Worm (Caenorhabditis elegans) whole organism, L3 larva: ENCODE results near the gene zif-1.

Experiments
- R02D3.7 ChIP-seq: fragments of 150-350 bp; optimal IDR thresholded peaks from 2 replicates; lab custom pipeline; 2014; ENCODE audit warnings: missing biosample characterization, missing genetic modification characterization
- ZK546.5 ChIP-seq: sonication (generic microtip); optimal IDR thresholded peaks from 2 replicates; lab custom pipeline; 2017; ENCODE audit warnings: missing biosample characterization, missing genetic modification characterization
- aly-2 ChIP-seq: fragments of 150-350 bp; optimal IDR thresholded peaks from 2 replicates; lab custom pipeline; 2014; ENCODE audit warnings: missing biosample characterization, missing genetic modification characterization
- ama-1 ChIP-seq: fragments of 150-350 bp; optimal IDR thresholded peaks from 2 replicates; lab custom pipeline; 2018
- ceh-28 ChIP-seq: fragments of 150-350 bp; optimal IDR thresholded peaks from 2 replicates; lab custom pipeline; 2014; ENCODE audit warnings: missing biosample characterization, missing genetic modification reagents, missing genetic modification characterization
- ceh-82 ChIP-seq: fragments of 150-350 bp; optimal IDR thresholded peaks from 2 replicates; lab custom pipeline; 2014; ENCODE audit warnings: missing biosample characterization, missing genetic modification characterization
- ceh-9 ChIP-seq: sonication (generic microtip); optimal IDR thresholded peaks from 2 replicates; lab custom pipeline; 2018; ENCODE audit warnings: missing biosample characterization, missing genetic modification characterization
- daf-12 ChIP-seq: fragments of 150-350 bp; optimal IDR thresholded peaks from 2 replicates; lab custom pipeline; 2014; ENCODE audit warnings: missing biosample characterization, missing genetic modification reagents, missing genetic modification characterization
- egl-5 ChIP-seq: fragments of 150-350 bp; optimal IDR thresholded peaks from 2 replicates; lab custom pipeline; 2017; ENCODE audit warnings: missing biosample characterization, missing genetic modification reagents, missing genetic modification characterization, inconsistent platforms
- elt-1 ChIP-seq: fragments of 150-350 bp; optimal IDR thresholded peaks from 2 replicates; lab custom pipeline; 2014; ENCODE audit warnings: missing biosample characterization, missing genetic modification characterization
- elt-2 ChIP-seq: sonication (generic microtip); optimal IDR thresholded peaks from 2 replicates; lab custom pipeline; 2016; ENCODE audit warnings: missing genetic modification reagents, mild to moderate bottlenecking, missing genetic modification characterization, missing compliant biosample characterization
- elt-3 ChIP-seq, 3 experiments: fragments of 150-350 bp in 1 of 3; sonication (generic microtip) in 2 of 3; optimal IDR thresholded peaks; 2 replicates in 2 of 3; 4 replicates in 1 of 3; lab custom pipeline; 2014 to 2017; ENCODE audit warnings: missing biosample characterization in 3 of 3, missing genetic modification characterization in 3 of 3
- fkh-10 ChIP-seq: sonication (generic microtip); optimal IDR thresholded peaks from 2 replicates; lab custom pipeline; 2017; ENCODE audit warnings: missing biosample characterization, missing genetic modification reagents, missing genetic modification characterization
- fkh-2 ChIP-seq: fragments of 150-350 bp; optimal IDR thresholded peaks from 2 replicates; lab custom pipeline; 2014; ENCODE audit warnings: missing biosample characterization, missing genetic modification reagents, missing genetic modification characterization
- fos-1 ChIP-seq: fragments of 150-350 bp; optimal IDR thresholded peaks from 2 replicates; lab custom pipeline; 2014; ENCODE audit warnings: missing biosample characterization, missing genetic modification characterization
- hmg-11 ChIP-seq: sonication (generic microtip); optimal IDR thresholded peaks from 2 replicates; lab custom pipeline; 2016; ENCODE audit warnings: missing genetic modification characterization, missing compliant biosample characterization
- jun-1 ChIP-seq: fragments of 150-350 bp; optimal IDR thresholded peaks from 2 replicates; lab custom pipeline; 2014; ENCODE audit warnings: missing biosample characterization, missing genetic modification reagents, missing genetic modification characterization
- lin-15B ChIP-seq: fragments of 150-350 bp; optimal IDR thresholded peaks from 2 replicates; lab custom pipeline; 2014; ENCODE audit warnings: missing biosample characterization, missing genetic modification characterization
- lin-39 ChIP-seq: fragments of 150-350 bp; optimal IDR thresholded peaks from 2 replicates; lab custom pipeline; 2018; ENCODE audit warnings: missing biosample characterization, missing genetic modification reagents, missing genetic modification characterization
- lsy-12 ChIP-seq: sonication (generic microtip); optimal IDR thresholded peaks from 2 replicates; lab custom pipeline; 2016; ENCODE audit warnings: mild to moderate bottlenecking, missing genetic modification characterization, missing compliant biosample characterization
- mdl-1 ChIP-seq: fragments of 150-350 bp; optimal IDR thresholded peaks from 2 replicates; lab custom pipeline; 2014; ENCODE audit warnings: missing biosample characterization, missing genetic modification characterization
- mml-1 ChIP-seq: fragments of 150-350 bp; sonication (generic microtip); optimal IDR thresholded peaks from 3 replicates; lab custom pipeline; 2014; ENCODE audit warnings: missing biosample characterization, missing genetic modification characterization
- nfya-1 ChIP-seq: sonication (generic microtip); optimal IDR thresholded peaks from 2 replicates; lab custom pipeline; 2017; ENCODE audit warnings: missing genetic modification characterization, mild to moderate bottlenecking, missing compliant biosample characterization, antibody characterized with exemption, moderate library complexity; ENCODE audit not compliant: insufficient read depth
- nhr-11 ChIP-seq: fragments of 150-350 bp; optimal IDR thresholded peaks from 2 replicates; lab custom pipeline; 2014; ENCODE audit warnings: missing biosample characterization, missing genetic modification characterization
- nhr-12 ChIP-seq: fragments of 150-350 bp; optimal IDR thresholded peaks from 2 replicates; lab custom pipeline; 2014; ENCODE audit warnings: missing biosample characterization, missing genetic modification characterization
- nhr-23 ChIP-seq: fragments of 150-350 bp; optimal IDR thresholded peaks from 2 replicates; lab custom pipeline; 2014; ENCODE audit warnings: missing biosample characterization, missing genetic modification reagents, missing genetic modification characterization
- nhr-237 ChIP-seq: fragments of 150-350 bp; optimal IDR thresholded peaks from 2 replicates; lab custom pipeline; 2014; ENCODE audit warnings: missing biosample characterization, missing genetic modification characterization
- nhr-28 ChIP-seq: fragments of 150-350 bp; optimal IDR thresholded peaks from 2 replicates; lab custom pipeline; 2014; ENCODE audit warnings: missing biosample characterization, missing genetic modification characterization
- nhr-43 ChIP-seq: sonication (generic microtip); optimal IDR thresholded peaks from 2 replicates; lab custom pipeline; 2016; ENCODE audit warnings: mild to moderate bottlenecking, missing genetic modification characterization, missing compliant biosample characterization; ENCODE audit not compliant: poor library complexity, severe bottlenecking
- nhr-76 ChIP-seq: fragments of 150-350 bp; sonication (generic microtip); optimal IDR thresholded peaks from 5 replicates; lab custom pipeline; 2014; ENCODE audit warnings: missing biosample characterization, missing genetic modification characterization
- nhr-77 ChIP-seq: fragments of 150-350 bp; optimal IDR thresholded peaks from 2 replicates; lab custom pipeline; 2014; ENCODE audit warnings: missing biosample characterization, missing genetic modification characterization
- pha-4 ChIP-seq: fragments of 150-350 bp; optimal IDR thresholded peaks from 2 replicates; lab custom pipeline; 2014; ENCODE audit warnings: missing biosample characterization, missing genetic modification reagents, missing genetic modification characterization
- pqm-1 ChIP-seq: fragments of 150-350 bp; optimal IDR thresholded peaks from 2 replicates; lab custom pipeline; 2017; ENCODE audit warnings: missing biosample characterization, missing genetic modification characterization, inconsistent platforms
- sea-2 ChIP-seq: fragments of 150-350 bp; sonication (generic microtip); optimal IDR thresholded peaks from 4 replicates; lab custom pipeline; 2014; ENCODE audit warnings: missing biosample characterization, missing genetic modification reagents, missing genetic modification characterization
- skn-1 ChIP-seq: fragments of 150-350 bp; optimal IDR thresholded peaks from 2 replicates; lab custom pipeline; 2014; ENCODE audit warnings: missing biosample characterization, missing genetic modification characterization
- snpc-4 ChIP-seq: fragments of 150-350 bp; optimal IDR thresholded peaks from 2 replicates; lab custom pipeline; 2014; ENCODE audit warnings: missing biosample characterization, missing genetic modification characterization
- tbx-2 ChIP-seq: sonication (generic microtip); optimal IDR thresholded peaks from 2 replicates; lab custom pipeline; 2016; ENCODE audit warnings: mild to moderate bottlenecking, missing genetic modification characterization, missing compliant biosample characterization
- unc-39 ChIP-seq: sonication (generic microtip); optimal IDR thresholded peaks from 4 replicates; lab custom pipeline; 2017; ENCODE audit warnings: missing biosample characterization, missing genetic modification characterization
- unc-62 ChIP-seq: fragments of 150-350 bp; sonication (generic microtip); optimal IDR thresholded peaks from 4 replicates; lab custom pipeline; 2014; ENCODE audit warnings: missing biosample characterization, missing genetic modification reagents, missing genetic modification characterization
- zag-1 ChIP-seq: fragments of 150-350 bp; optimal IDR thresholded peaks from 2 replicates; lab custom pipeline; 2014; ENCODE audit warnings: missing biosample characterization, missing genetic modification characterization
- ztf-11 ChIP-seq: fragments of 150-350 bp; optimal IDR thresholded peaks from 2 replicates; lab custom pipeline; 2014; ENCODE audit warnings: missing biosample characterization, missing genetic modification characterization
- ztf-4 ChIP-seq: fragments of 150-350 bp; optimal IDR thresholded peaks from 2 replicates; lab custom pipeline; 2014; ENCODE audit warnings: missing biosample characterization, missing genetic modification characterization

zif-1 gene

ce11 chrIII:8974835-8975234, 27.7 kb upstream of the zif-1 start:
- no peak for TF ChIP-seq ztf-11 (tag; lab: Kevin White, UChicago)
- TF ChIP-seq fkh-10 (GFP tag; lab: Kevin White, UChicago), result no peak
- no peak for TF ChIP-seq nfya-1 (tag; lab: Kevin White, UChicago)
- no peak for TF ChIP-seq elt-3 (tag; optimal IDR thresholded peaks at IDR 0.05; lab: Kevin White, UChicago)
- TF ChIP-seq ceh-82 (tag; lab: Kevin White, UChicago), result no peak
- TF ChIP-seq R02D3.7 (tag; lab: Kevin White, UChicago), result no peak
- TF ChIP-seq daf-12, result no peak
- peak; percentile 47 for TF ChIP-seq nhr-43
- TF ChIP-seq pqm-1 (tag; lab: Kevin White, UChicago), result no peak
- TF ChIP-seq jun-1 (tag; lab: Kevin White, UChicago), result no peak
- TF ChIP-seq unc-39, result no peak
- TF ChIP-seq hmg-11 (tag; lab: Kevin White, UChicago), result no peak
- TF ChIP-seq ceh-28 (tag; lab: Kevin White, UChicago), result peak; percentile 8
- no peak for TF ChIP-seq egl-5 (tag; lab: Kevin White, UChicago)
- no peak for TF ChIP-seq fkh-2 (tag; lab: Kevin White, UChicago)
- no peak for TF ChIP-seq nhr-12 (tag; lab: Kevin White, UChicago)

- TF ChIP-seq fkh-2 (tag; lab: Kevin White, UChicago) (no peak), lsy-12 (peak; percentile 35), pqm-1 (tag; lab: Kevin White, UChicago) (no peak), fkh-10 (GFP tag; lab: Kevin White, UChicago) (peak; percentile 13), sea-2 (GFP tag; lab: Kevin White, UChicago) (no peak)
Measured at ce11 chrIII:8978512-8979352, 23.8 kb upstream of the zif-1 start.

ce11 chrIII:8980892-8981291, 21.7 kb upstream of the zif-1 start:
- TF ChIP-seq lin-15B (tag; lab: Kevin White, UChicago), result no peak
- peak; percentile 52 for TF ChIP-seq nhr-43
- TF ChIP-seq, all 47 proteins: peak for 1

- TF ChIP-seq zag-1 (tag; lab: Kevin White, UChicago) (no peak), elt-1 (tag; lab: Kevin White, UChicago) (no peak), egl-5 (tag; lab: Kevin White, UChicago) (peak; percentile 18), nhr-43 (peak; percentile 46), pha-4 (tag; lab: Kevin White, UChicago) (peak; percentile 61), nfya-1 (tag; lab: Kevin White, UChicago) (peak; percentile 79), snpc-4 (tag; lab: Kevin White, UChicago) (peak; percentile 23), nhr-12 (tag; lab: Kevin White, UChicago) (no peak), lin-15B (tag; lab: Kevin White, UChicago) (peak; percentile 31), pqm-1 (tag; lab: Kevin White, UChicago) (no peak), lin-39 (tag; lab: Kevin White, UChicago) (no peak), aly-2 (tag; lab: Kevin White, UChicago) (no peak), nhr-11 (no peak), fkh-2 (tag; lab: Kevin White, UChicago) (no peak), sea-2 (GFP tag; lab: Kevin White, UChicago) (no peak), nhr-23 (tag; lab: Kevin White, UChicago) (peak; percentile 25), ZK546.5 (no peak), fkh-10 (GFP tag; lab: Kevin White, UChicago) (peak; percentile 78), ztf-4 (tag; lab: Kevin White, UChicago) (no peak), mdl-1 (tag; lab: Kevin White, UChicago) (no peak), tbx-2 (peak; percentile 34), hmg-11 (tag; lab: Kevin White, UChicago) (peak; percentile 70), unc-62 (GFP tag; lab: Kevin White, UChicago) (no peak), ceh-9 (tag; lab: Kevin White, UChicago) (no peak), nhr-237 (no peak), elt-3 (tag; optimal IDR thresholded peaks at IDR 0.05; lab: Kevin White, UChicago) (no peak), lsy-12 (peak; percentile 15), nhr-77 (tag; lab: Kevin White, UChicago) (no peak), mml-1 (no peak), ceh-82 (tag; lab: Kevin White, UChicago) (no peak), nhr-76 (no peak), ztf-11 (tag; lab: Kevin White, UChicago) (no peak), daf-12 (no peak), nhr-28 (tag; lab: Kevin White, UChicago) (no peak), skn-1 (no peak), ama-1 (lab: Kevin White, UChicago) (peak; percentile 67), R02D3.7 (tag; lab: Kevin White, UChicago) (no peak), elt-2 (tag; lab: Kevin White, UChicago) (no peak), fos-1 (no peak), ceh-28 (tag; lab: Kevin White, UChicago) (peak; percentile 7)
Measured at ce11 chrIII:8981847-8982479, 20.6 kb upstream of the zif-1 start, which contains the start of gene pde-2. pde-2 (minus strand) TSS chrIII:8981897.
